Worm (Caenorhabditis elegans) whole organism, L4/young adult: ENCODE measurements around the gene nape-2.

Experiments used
- W03F9.2 ChIP-seq: fragments of 150-350 bp; optimal IDR thresholded peaks from 2 replicates; lab custom pipeline; 2014; ENCODE audit warnings: missing biosample characterization, missing genetic modification characterization
- dao-5 ChIP-seq: sonication (generic microtip); optimal IDR thresholded peaks from 2 replicates; lab custom pipeline; 2016; ENCODE audit warnings: missing genotype, missing genetic modification characterization, moderate library complexity, missing compliant biosample characterization
- him-1 ChIP-seq: sonication (generic microtip); optimal IDR thresholded peaks from 2 replicates; lab custom pipeline; 2016; ENCODE audit warnings: missing genotype, missing genetic modification reagents, missing genetic modification characterization, missing compliant biosample characterization

Gene nape-2

DNA sequence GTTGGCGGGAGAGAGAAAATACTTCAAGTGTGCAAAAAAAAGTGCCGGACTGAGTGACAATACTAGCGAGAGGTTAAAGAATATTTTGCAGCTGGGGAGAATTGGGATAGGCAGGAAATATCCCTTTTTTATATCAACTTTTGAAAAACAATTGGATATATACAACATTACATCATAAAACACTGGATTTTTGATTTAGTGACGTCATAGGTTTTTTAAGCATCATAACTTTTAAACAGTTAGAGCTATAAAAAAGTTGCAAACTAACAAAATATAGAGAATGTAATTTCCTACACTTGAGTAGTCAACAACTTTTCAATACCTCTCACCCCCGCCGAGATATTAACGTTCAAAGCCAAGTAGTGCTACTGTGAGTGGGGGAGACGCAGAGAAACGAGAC, 28.0 kb downstream of the nape-2 start:
- no peak for TF ChIP-seq W03F9.2 (tag; lab: Kevin White, UChicago)
- no peak for TF ChIP-seq him-1 (tag; lab: Kevin White, UChicago)
- TF ChIP-seq dao-5 (tag; lab: Kevin White, UChicago) = no peak

DNA sequence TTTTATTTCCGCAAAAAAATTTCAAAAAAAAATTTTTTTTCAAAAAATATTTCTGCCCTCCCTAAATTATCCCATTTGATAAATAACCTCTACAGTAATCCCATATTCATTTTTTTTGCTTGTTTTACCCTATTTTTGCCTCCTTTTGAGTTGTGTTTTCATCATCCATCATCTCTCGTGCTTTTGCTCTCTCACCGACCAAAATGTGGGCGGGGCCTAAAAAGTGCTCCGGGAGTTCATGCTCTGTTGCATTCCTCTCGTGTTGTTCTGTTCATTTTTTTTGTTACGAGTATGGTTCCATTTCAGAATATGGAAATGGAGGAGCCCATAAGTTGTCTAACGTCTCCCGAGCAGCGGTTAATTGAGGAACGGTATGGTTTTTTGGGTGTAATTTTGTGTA, 29.5 kb downstream of the nape-2 start, which contains the start of gene Y37E11AL.1:
Gene Y37E11AL.1, plus strand, starts transcription at position 301 of the 400 bp plus-strand sequence.
- TF ChIP-seq him-1 (tag; lab: Kevin White, UChicago) = no peak
- no peak for TF ChIP-seq W03F9.2 (tag; lab: Kevin White, UChicago)

DNA sequence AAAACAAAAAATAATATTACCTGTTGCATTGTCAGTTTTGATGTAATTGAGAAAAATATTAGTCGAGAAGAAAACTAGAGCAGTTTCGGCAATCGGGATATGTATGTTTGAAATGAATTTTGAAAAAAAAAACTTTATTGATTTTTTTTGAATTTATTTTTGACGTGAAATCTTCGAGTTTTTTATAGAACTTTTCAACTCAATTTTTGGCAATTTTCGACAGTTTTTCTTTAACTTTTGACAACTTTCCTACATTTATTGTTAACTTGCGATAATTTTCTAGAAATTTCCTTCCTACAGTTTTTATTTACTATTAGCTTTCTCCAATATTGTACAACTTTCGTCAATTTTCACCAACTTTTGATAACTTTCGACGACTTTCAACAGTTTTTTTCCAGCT, 36.8 kb downstream of the nape-2 start, which contains the start of gene Y37E11AL.12:
Gene Y37E11AL.12, minus strand, starts transcription at position 101 of the 400 bp plus-strand sequence.
- TF ChIP-seq him-1 (tag; lab: Kevin White, UChicago) (no peak), dao-5 (tag; lab: Kevin White, UChicago) (no peak), W03F9.2 (tag; lab: Kevin White, UChicago) (no peak)

DNA sequence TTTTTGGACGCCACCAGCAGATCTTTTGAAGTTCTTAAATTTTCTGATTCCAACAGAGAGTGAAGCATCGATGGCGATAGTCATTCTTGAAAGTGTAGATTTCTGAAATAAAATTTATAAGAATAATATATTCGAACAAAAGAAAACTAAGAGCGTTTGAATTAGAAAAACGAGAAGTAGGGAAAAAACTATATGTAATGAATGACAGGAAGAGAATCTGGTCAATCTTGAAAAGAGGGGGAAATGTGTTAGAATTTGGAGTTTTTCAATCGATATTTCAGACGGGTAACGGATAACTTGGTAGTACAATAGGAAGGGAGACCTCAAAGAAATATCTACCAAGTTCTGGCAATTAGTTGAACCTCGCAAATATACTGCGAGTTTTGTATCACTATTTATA, 38.2 kb downstream of the nape-2 start, which contains the start of gene Y37E11AL.9:
Gene Y37E11AL.9, minus strand, starts transcription at position 101 of the 400 bp plus-strand sequence.
- no peak for TF ChIP-seq W03F9.2 (tag; lab: Kevin White, UChicago)
- no peak for TF ChIP-seq him-1 (tag; lab: Kevin White, UChicago)
- no peak for TF ChIP-seq dao-5 (tag; lab: Kevin White, UChicago)

DNA sequence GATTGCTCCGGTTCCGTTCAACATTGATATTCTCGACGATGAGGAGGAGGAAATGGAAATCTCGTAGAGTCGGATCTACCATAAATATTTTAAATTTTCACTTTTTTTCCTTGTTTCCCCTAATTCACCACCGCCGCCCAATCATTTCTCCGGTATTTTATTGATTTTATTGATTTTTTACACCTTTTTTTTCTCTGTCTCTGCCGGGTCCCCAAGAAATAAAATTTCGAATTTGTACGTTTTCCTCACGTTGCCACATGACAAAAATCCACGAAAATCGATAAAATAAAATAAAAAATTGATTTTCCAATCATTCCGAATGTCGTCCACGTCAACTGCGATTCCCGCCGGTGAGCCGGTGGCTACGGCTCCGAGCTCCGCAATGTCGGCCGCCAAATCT, 40.5 kb downstream of the nape-2 start, which contains the start of gene Y37E11AL.2:
Gene Y37E11AL.2, plus strand, starts transcription at position 301 of the 400 bp plus-strand sequence.
- TF ChIP-seq him-1 (tag; lab: Kevin White, UChicago) = no peak
- TF ChIP-seq W03F9.2 (tag; lab: Kevin White, UChicago) = no peak
- no peak for TF ChIP-seq dao-5 (tag; lab: Kevin White, UChicago)

DNA sequence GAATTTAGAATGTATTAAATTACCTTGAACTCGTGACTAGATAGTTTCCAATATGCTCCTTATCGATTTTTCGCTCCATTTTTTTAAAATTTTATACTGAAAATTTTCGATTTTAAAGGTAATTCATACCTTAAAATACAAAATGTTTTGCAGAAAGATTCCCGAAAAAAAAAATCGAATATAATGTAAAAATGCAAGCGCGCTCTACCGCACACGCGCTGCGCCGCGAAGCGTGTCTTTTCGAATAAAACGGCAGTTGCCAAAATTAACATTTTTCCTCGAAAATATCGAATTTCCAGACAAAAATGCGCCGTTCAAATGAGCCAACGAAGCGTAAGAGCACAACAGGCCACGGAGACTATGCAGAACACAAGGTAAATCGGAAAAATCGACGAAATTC, 44.1 kb downstream of the nape-2 start, which contains the start of the genes taf-6.2 and Y37E11AL.3:
Gene taf-6.2, minus strand, starts transcription at position 96 of the 400 bp plus-strand sequence.
Gene Y37E11AL.3, plus strand, starts transcription at position 298 of the 400 bp plus-strand sequence.
- TF ChIP-seq dao-5 (tag; lab: Kevin White, UChicago) (no peak), W03F9.2 (tag; lab: Kevin White, UChicago) (no peak), him-1 (tag; lab: Kevin White, UChicago) (no peak)

DNA sequence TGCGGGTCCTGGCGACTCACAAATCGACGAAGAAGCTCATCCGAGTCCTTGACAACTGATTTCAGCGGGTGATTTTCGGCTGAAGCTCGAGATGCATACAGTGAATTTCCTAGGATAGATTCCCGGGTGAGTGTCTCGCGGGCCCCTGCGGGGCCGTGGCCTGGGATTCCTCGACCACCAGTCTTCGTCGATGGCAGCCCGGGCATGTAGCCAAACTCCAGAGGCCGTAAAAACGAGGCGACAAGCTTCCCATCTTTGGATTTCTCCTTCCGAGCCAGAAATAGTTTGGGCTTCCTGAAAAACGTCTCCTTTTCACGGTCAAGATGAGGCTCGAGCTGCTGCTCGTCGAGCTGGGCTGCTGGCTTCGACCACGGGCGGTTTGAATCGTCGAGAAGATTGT, 50.7 kb downstream of the nape-2 start:
- TF ChIP-seq W03F9.2 (tag; lab: Kevin White, UChicago) (no peak), him-1 (tag; lab: Kevin White, UChicago) (no peak), dao-5 (tag; lab: Kevin White, UChicago) (no peak)

DNA sequence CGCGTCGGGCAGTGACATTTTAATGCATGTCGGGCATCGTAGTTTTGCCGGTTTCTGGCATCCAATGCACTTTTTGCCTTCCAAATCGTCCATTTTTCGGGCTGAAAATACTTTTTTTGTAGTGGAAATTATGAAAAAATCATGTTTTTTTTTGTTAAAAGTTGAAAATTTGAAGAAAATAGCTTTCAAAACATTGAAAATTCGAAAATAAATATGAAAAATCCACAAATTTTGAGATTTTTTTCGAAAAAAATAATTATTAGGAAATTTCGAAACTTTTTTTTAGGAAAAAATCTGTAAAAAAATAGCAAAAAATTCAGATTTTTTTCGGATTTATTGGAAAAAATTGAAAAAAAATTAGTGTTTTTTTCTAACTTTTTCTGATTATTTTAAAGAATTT, 52.0 kb downstream of the nape-2 start, which contains the start of gene map-1:
Gene map-1, minus strand, starts transcription at position 101 of the 400 bp plus-strand sequence.
- no peak for TF ChIP-seq W03F9.2 (tag; lab: Kevin White, UChicago)

DNA sequence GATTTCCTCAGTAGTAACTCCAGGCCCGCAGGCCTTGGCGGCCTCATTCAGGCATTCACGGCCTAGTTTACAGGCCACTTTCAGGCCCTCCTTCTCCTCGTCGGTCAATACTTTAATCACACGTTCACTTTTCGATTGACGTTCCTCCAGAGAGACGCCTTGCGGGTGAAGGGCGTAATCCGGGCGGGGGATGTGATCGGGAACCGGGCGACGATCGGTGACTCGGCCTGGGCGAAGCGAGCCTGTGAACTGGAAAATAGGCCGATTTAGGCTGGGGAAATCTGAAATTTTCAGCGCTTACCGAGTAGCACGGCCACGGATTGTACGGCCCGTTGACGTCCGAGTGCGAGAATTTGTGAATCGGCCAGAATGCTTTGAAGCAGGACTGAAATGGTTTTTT, 52.5 kb downstream of the nape-2 start:
- TF ChIP-seq him-1 (tag; lab: Kevin White, UChicago) (no peak), dao-5 (tag; lab: Kevin White, UChicago) (no peak), W03F9.2 (tag; lab: Kevin White, UChicago) (no peak)
